Fruit fly (Drosophila melanogaster) whole organism, wandering third instar larva: ENCODE results near the gene Cyp318a1.

ENCODE experiments used
- CG9705 ChIP-seq: fragments of 200-800 bp; sonication (Bioruptor generic); optimal IDR thresholded peaks from 2 replicates; lab custom pipeline; 2018; ENCODE audit warnings: missing biosample characterization, mild to moderate bottlenecking, missing genetic modification characterization
- br ChIP-seq: fragments of 200-800 bp; sonication (Bioruptor generic); optimal IDR thresholded peaks from 2 replicates; lab custom pipeline; 2016; ENCODE audit warnings: missing biosample characterization, missing genetic modification characterization
- pan ChIP-seq: fragments of >200 bp; optimal IDR thresholded peaks from 2 replicates; lab custom pipeline; 2017
- sv ChIP-seq: fragments of 200-800 bp; sonication (Bioruptor generic); optimal IDR thresholded peaks from 3 replicates; lab custom pipeline; 2016; ENCODE audit warnings: missing biosample characterization, missing genetic modification characterization

- TF ChIP-seq br (GFP tag; lab: Kevin White, UChicago), result no peak
- no peak for TF ChIP-seq sv (GFP tag; lab: Kevin White, UChicago)
- no peak for TF ChIP-seq pan (lab: Kevin White, UChicago)
- no peak for TF ChIP-seq CG9705 (GFP tag; lab: Kevin White, UChicago)
These were observed 11.0 kb downstream of the Cyp318a1 start, which contains the start of gene Ten-a for dm6 chrX:12043398-12043797.
